Fruit fly (Drosophila melanogaster) whole organism, prepupa: Measurements from ENCODE around the gene CG12316.

Source experiments
- CG10669 ChIP-seq: fragments of 200-800 bp; sonication (Bioruptor generic); optimal IDR thresholded peaks from 3 replicates; lab custom pipeline; 2018; ENCODE audit warnings: missing biosample characterization, mild to moderate bottlenecking, missing genetic modification characterization, moderate library complexity
- CG8319 ChIP-seq: fragments of 200-800 bp; sonication (Bioruptor generic); optimal IDR thresholded peaks from 3 replicates; lab custom pipeline; 2016; ENCODE audit warnings: missing biosample characterization, missing genetic modification characterization
- CG9139 ChIP-seq: fragments of 200-800 bp; sonication (Bioruptor generic); optimal IDR thresholded peaks from 3 replicates; lab custom pipeline; 2017; ENCODE audit warnings: missing biosample characterization, mild to moderate bottlenecking, missing genetic modification characterization
- fkh ChIP-seq: fragments of 200-800 bp; sonication (Bioruptor generic); optimal IDR thresholded peaks from 3 replicates; lab custom pipeline; 2017; ENCODE audit warnings: missing biosample characterization, mild to moderate bottlenecking, missing genetic modification characterization, moderate library complexity

DNA sequence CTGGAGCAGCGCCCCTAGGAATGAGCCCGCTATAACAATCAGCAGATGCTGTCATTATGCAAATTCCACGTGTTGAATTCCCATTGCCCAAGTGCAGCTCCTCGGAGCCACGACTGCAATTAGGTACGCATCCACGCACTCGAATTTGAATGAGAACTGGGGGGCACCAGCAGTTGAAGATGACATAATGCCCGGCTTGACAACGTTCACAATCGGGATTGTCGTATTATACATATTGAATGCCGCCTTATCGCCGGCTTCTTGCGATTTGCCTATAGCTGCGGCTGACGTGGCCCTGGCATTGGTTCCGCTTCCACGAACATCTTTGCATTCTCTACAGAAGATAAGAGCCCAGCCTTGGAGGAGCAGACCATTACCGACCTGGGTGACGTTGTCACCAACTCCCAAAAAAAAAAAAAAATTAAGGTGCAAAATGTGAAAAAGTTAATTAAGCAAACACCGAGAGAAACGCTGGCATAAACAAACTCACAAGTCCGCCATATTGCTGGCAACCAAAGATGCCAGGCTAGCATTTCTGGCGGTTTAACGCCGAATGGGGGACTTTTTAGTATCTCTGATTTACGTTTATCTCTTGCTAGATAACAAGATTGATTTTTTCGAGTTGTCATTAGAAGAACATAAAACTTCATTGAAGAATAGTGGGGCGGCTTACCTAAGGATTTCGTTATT lies 3.7 kb upstream of the CG12316 start:
- no peak for TF ChIP-seq CG10669 (GFP tag; lab: Kevin White, UChicago)
- no peak for TF ChIP-seq CG9139
- TF ChIP-seq fkh: no peak
- TF ChIP-seq CG8319 (GFP tag; lab: Kevin White, UChicago): no peak
